Fruit fly (Drosophila melanogaster): Measurements from ENCODE around the gene IP3K1.
A peak's percentile ranks its signal among the peaks of the same experiment; 100 is the strongest.

IP3K1 gene

dm6 chr2L:9784468-9784867, 2.3 kb downstream of the IP3K1 start:
- no peak for TF ChIP-seq CG8478 (optimal IDR thresholded peaks at IDR 0.05)
- no peak for TF ChIP-seq Dll (optimal IDR thresholded peaks at IDR 0.05)
- TF ChIP-seq pan (optimal IDR thresholded peaks at IDR 0.05) = no peak
- TF ChIP-seq EcR (GFP tag; optimal IDR thresholded peaks at IDR 0.05) = no peak
- TF ChIP-seq usp (GFP tag; optimal IDR thresholded peaks at IDR 0.05) = no peak
- TF ChIP-seq psq (optimal IDR thresholded peaks at IDR 0.05) = no peak

dm6 chr2L:9785917-9786432, 3.8 kb downstream of the IP3K1 start:
- peak in 1 of 2 experiments; percentile 14 for TF ChIP-seq EcR (GFP tag; optimal IDR thresholded peaks at IDR 0.05)
- no peak for TF ChIP-seq CG8478 (optimal IDR thresholded peaks at IDR 0.05)
- TF ChIP-seq pan (optimal IDR thresholded peaks at IDR 0.05) = no peak

DNA sequence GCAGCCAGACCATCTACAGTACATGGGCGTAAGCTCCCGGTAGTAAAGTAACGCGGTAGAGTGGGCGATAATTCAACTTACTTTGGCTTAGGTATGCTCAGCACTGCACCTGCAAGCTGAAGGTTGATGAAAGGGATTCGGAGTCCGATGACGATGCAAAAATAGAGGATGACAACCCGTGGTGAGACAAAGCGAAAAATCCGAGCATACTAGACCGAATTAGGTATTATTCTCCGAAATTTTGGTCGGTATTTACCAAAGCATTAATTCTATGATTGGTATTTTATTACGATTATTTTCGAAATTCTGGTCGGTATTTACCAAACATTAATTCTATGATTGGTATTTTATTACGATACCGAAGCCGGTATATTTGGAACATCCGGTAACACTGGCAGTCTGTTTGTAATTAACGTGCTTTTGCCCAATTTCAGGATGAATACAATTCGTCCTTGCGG, 8.4 kb downstream of the IP3K1 start, which contains the start of gene CG4036:
Gene CG4036, plus strand, starts transcription at position 348 of the 458 bp plus-strand sequence.
- TF ChIP-seq CG8478 (optimal IDR thresholded peaks at IDR 0.05) (no peak), pan (optimal IDR thresholded peaks at IDR 0.05) (no peak), EcR (GFP tag; optimal IDR thresholded peaks at IDR 0.05) (no peak), usp (GFP tag; optimal IDR thresholded peaks at IDR 0.05) (no peak), psq (optimal IDR thresholded peaks at IDR 0.05) (no peak), Dll (optimal IDR thresholded peaks at IDR 0.05) (no peak)

dm6 chr2L:9792945-9793344, 10.8 kb downstream of the IP3K1 start, which contains the start of gene CG13123:
Gene CG13123, minus strand, starts transcription at chr2L:9793107.
- TF ChIP-seq usp (GFP tag; optimal IDR thresholded peaks at IDR 0.05) = no peak

DNA sequence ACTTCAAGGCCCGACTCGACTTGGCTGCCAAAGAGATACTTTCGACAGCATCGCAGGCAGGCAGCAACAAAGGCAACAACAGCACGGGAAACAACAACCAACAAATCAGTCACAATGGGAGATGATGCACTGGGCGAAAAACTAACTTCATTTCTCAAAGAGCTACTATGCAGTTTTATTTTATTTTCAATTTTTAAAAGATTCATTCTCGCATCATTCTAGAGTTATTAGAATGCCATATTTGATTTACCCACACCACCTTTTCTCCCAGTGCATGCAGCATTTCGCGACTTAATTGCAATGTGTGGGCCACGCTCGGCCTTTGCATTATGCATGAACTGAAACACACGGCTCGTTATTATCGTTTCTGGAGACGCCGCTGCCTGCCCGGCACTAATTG, 46.7 kb downstream of the IP3K1 start:
- TF ChIP-seq EcR (GFP tag; optimal IDR thresholded peaks at IDR 0.05) (no peak), pan (optimal IDR thresholded peaks at IDR 0.05) (no peak), psq (optimal IDR thresholded peaks at IDR 0.05) (no peak), CG8478 (optimal IDR thresholded peaks at IDR 0.05) (no peak), usp (GFP tag; optimal IDR thresholded peaks at IDR 0.05) (no peak), Dll (optimal IDR thresholded peaks at IDR 0.05) (no peak)

DNA sequence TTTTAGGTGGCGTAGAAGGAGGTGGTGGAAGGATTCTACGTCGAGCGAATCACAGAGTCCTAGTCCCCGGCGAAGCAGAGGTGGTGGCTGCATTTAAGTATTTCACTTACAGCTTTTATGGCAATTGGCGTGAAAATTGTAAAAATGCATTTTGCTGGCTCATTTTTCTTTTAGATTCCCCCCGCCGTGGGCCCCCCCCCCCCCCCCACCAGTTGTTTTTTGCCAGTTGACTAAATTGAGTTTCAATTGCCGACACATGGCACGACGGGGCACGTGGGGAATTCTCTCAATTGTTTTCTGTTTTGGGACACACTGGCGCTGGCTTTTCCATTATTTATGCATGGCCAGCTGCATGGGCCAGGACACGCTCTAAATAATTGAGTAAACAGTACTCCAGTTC, 54.6 kb downstream of the IP3K1 start:
- TF ChIP-seq usp (GFP tag; optimal IDR thresholded peaks at IDR 0.05) (no peak), Dll (optimal IDR thresholded peaks at IDR 0.05) (no peak), pan (optimal IDR thresholded peaks at IDR 0.05) (no peak), CG8478 (optimal IDR thresholded peaks at IDR 0.05) (no peak), psq (optimal IDR thresholded peaks at IDR 0.05) (no peak), EcR (GFP tag; optimal IDR thresholded peaks at IDR 0.05) (no peak)

All from whole organism.